Worm (Caenorhabditis elegans): Measurements from ENCODE around the gene twk-9.
A peak's percentile ranks its signal among the peaks of the same experiment; 100 is the strongest.

- TF ChIP-seq lsy-2 (tag; optimal IDR thresholded peaks at IDR 0.05) (no peak), ces-1 (GFP tag; optimal IDR thresholded peaks at IDR 0.05) (peak; percentile 27), pha-4 (tag; optimal IDR thresholded peaks at IDR 0.05) (no peak), elt-3 (tag; optimal IDR thresholded peaks at IDR 0.05) (no peak), elt-1 (tag; optimal IDR thresholded peaks at IDR 0.05; ENCODE audit: borderline replicate concordance, insufficient read depth) (no peak), flh-1 (GFP tag; optimal IDR thresholded peaks at IDR 0.05) (no peak), unc-39 (tag; optimal IDR thresholded peaks at IDR 0.05) (no peak), ztf-11 (tag; optimal IDR thresholded peaks at IDR 0.05) (no peak)
Observed at ce11 chrIV:9675572-9675971, 17.4 kb upstream of the twk-9 start, which contains the start of gene nhr-34.

All from whole organism, mixed stage, embryonic.